Fruit fly (Drosophila melanogaster): Measurements from ENCODE around the gene Ns3.

Gene Ns3

dm6 chrX:1464033-1464432 is at the start of gene Ns3 (continued):
- no peak for TF ChIP-seq Side (GFP tag; optimal IDR thresholded peaks at IDR 0.05)
- TF ChIP-seq CG9609 (GFP tag; optimal IDR thresholded peaks at IDR 0.05), result no peak
- no peak for TF ChIP-seq h (optimal IDR thresholded peaks at IDR 0.05)
- TF ChIP-seq bcd (GFP tag; optimal IDR thresholded peaks at IDR 0.05), result no peak
- TF ChIP-seq CG18599 (GFP tag; optimal IDR thresholded peaks at IDR 0.05), result no peak
- TF ChIP-seq fu2 (GFP tag; optimal IDR thresholded peaks at IDR 0.05), result no peak
- no peak for TF ChIP-seq sd (tag; optimal IDR thresholded peaks at IDR 0.05)
- TF ChIP-seq insv (GFP tag; optimal IDR thresholded peaks at IDR 0.05), result no peak
- no peak for TF ChIP-seq CG15011 (GFP tag; optimal IDR thresholded peaks at IDR 0.05)
- TF ChIP-seq CG14050 (GFP tag; IDR thresholded peaks at IDR 0.05), result no peak
- TF ChIP-seq CG16863 (GFP tag; optimal IDR thresholded peaks at IDR 0.05), result no peak
- TF ChIP-seq odd (GFP tag; optimal IDR thresholded peaks at IDR 0.05), result no peak
- TF ChIP-seq jumu (GFP tag; optimal IDR thresholded peaks at IDR 0.05), result no peak
- TF ChIP-seq schlank (tag; optimal IDR thresholded peaks at IDR 0.05), result no peak
- no peak for TF ChIP-seq HLHmδ (GFP tag; optimal IDR thresholded peaks at IDR 0.05)
- no peak for TF ChIP-seq CG12299 (tag; optimal IDR thresholded peaks at IDR 0.05)
- no peak for TF ChIP-seq CG6854 (GFP tag; optimal IDR thresholded peaks at IDR 0.05)
- TF ChIP-seq Sox102F (GFP tag; optimal IDR thresholded peaks at IDR 0.05), result no peak
- TF ChIP-seq fd3F (GFP tag; optimal IDR thresholded peaks at IDR 0.05), result no peak
- no peak for TF ChIP-seq CG7271 (tag; optimal IDR thresholded peaks at IDR 0.05)
- no peak for TF ChIP-seq CG1602 (GFP tag; optimal IDR thresholded peaks at IDR 0.05)
- no peak for TF ChIP-seq disco-r (GFP tag; optimal IDR thresholded peaks at IDR 0.05)
- TF ChIP-seq CG9437 (GFP tag; optimal IDR thresholded peaks at IDR 0.05), result no peak
- no peak for TF ChIP-seq CG11398 (GFP tag; optimal IDR thresholded peaks at IDR 0.05)
- no peak for TF ChIP-seq Poxn (GFP tag; IDR thresholded peaks at IDR 0.05)
- TF ChIP-seq CG2116 (GFP tag; optimal IDR thresholded peaks at IDR 0.05), result peak; percentile 82
- TF ChIP-seq NC2α (GFP tag; optimal IDR thresholded peaks at IDR 0.05), result no peak
- no peak for TF ChIP-seq CG10959 (GFP tag; IDR thresholded peaks at IDR 0.05)
- no peak for TF ChIP-seq Hand (GFP tag; optimal IDR thresholded peaks at IDR 0.05)
- TF ChIP-seq CG31224 (GFP tag; IDR thresholded peaks at IDR 0.05), result no peak
- TF ChIP-seq lbe (GFP tag; optimal IDR thresholded peaks at IDR 0.05), result no peak
- TF ChIP-seq bbx (GFP tag; IDR thresholded peaks at IDR 0.05; ENCODE audit: partially characterized antibody), result peak; percentile 89
- no peak for TF ChIP-seq Fer2 (tag; optimal IDR thresholded peaks at IDR 0.05)
- no peak for TF ChIP-seq CG16779 (GFP tag; IDR thresholded peaks at IDR 0.05)
- TF ChIP-seq Ets97D (GFP tag; optimal IDR thresholded peaks at IDR 0.05), result peak; percentile 2
- TF ChIP-seq hbn (GFP tag; IDR thresholded peaks at IDR 0.05; ENCODE audit: partially characterized antibody), result peak; percentile 85
- no peak for TF ChIP-seq Pdp1 (GFP tag; optimal IDR thresholded peaks at IDR 0.05)
- TF ChIP-seq cas (GFP tag; IDR thresholded peaks at IDR 0.05), result no peak
- TF ChIP-seq CG18764 (GFP tag; optimal IDR thresholded peaks at IDR 0.05), result no peak
- no peak for TF ChIP-seq fd102C (GFP tag; optimal IDR thresholded peaks at IDR 0.05)
- TF ChIP-seq gt (GFP tag; IDR thresholded peaks at IDR 0.05), result no peak
- no peak for TF ChIP-seq CG3281 (GFP tag; optimal IDR thresholded peaks at IDR 0.05)
- TF ChIP-seq tna (GFP tag; IDR thresholded peaks at IDR 0.05; ENCODE audit: partially characterized antibody), result peak; percentile 87
- TF ChIP-seq CG15073 (GFP tag; optimal IDR thresholded peaks at IDR 0.05), result no peak
- TF ChIP-seq Dip3 (GFP tag; optimal IDR thresholded peaks at IDR 0.05), result no peak
- no peak for TF ChIP-seq ssp (GFP tag; IDR thresholded peaks at IDR 0.05)
- TF ChIP-seq Gug (GFP tag; IDR thresholded peaks at IDR 0.05), result no peak
- TF ChIP-seq CG17829 (tag; optimal IDR thresholded peaks at IDR 0.05), result peak; percentile 18
- TF ChIP-seq CG9817 (tag; optimal IDR thresholded peaks at IDR 0.05), result no peak
- TF ChIP-seq lmd (GFP tag; IDR thresholded peaks at IDR 0.05), result no peak
- no peak for TF ChIP-seq pnt (GFP tag; optimal IDR thresholded peaks at IDR 0.05)
- no peak for TF ChIP-seq tin (GFP tag; optimal IDR thresholded peaks at IDR 0.05)

Measured in whole organism, embryonic.